Fruit fly (Drosophila melanogaster): ENCODE data around the gene cmb.

Gene cmb

DNA sequence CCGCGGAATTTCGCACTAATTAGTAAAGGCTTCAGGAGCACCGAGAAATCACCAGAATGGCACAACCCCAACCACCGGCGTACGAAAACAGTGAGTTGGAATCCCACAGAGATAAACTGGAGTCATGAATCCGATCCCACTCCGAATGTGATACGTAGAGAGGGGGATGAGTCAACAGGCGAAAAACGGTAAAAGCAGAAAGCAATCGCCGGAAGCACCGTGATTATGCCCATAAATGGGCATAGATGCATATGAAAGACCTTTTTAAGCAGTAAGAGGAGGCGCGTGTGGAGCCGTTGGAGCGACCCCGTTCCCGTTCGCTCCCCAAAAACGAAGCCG is 29.5 kb upstream of the cmb start:
- TF ChIP-seq HLH106 (tag; optimal IDR thresholded peaks at IDR 0.05) (no peak), dmrt93B (GFP tag; optimal IDR thresholded peaks at IDR 0.05) (no peak), Rel (GFP tag; optimal IDR thresholded peaks at IDR 0.05) (no peak), Rel (tag; optimal IDR thresholded peaks at IDR 0.05) (no peak), Dfd (GFP tag; optimal IDR thresholded peaks at IDR 0.05) (no peak), Sp1 (GFP tag; optimal IDR thresholded peaks at IDR 0.05) (no peak), Abd-B (GFP tag; optimal IDR thresholded peaks at IDR 0.05) (no peak), fru (GFP tag; optimal IDR thresholded peaks at IDR 0.05) (no peak), jim (GFP tag; optimal IDR thresholded peaks at IDR 0.05) (no peak), sage (GFP tag; optimal IDR thresholded peaks at IDR 0.05) (no peak), foxo (GFP tag; optimal IDR thresholded peaks at IDR 0.05) (no peak), Dif (GFP tag; optimal IDR thresholded peaks at IDR 0.05; ENCODE audit: partially characterized antibody) (no peak)

DNA sequence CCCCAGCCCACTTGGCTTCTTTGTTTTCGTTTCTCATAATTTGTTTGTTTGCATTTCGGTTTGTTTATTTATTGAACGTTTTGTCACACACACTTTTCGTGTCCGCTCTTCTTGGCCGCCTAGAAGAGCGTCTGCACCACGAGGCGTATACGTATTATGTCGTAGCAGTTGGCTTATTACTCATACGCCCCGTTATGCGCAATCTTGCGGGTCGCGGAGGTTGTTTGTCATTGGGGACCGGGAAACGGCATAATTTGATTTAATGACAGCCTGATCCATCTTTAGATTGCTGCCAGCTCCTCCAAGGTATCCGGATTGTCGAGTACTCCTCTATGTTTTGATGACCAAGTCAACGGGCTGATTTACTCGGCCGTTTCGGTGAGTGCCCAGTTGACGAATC is 22.2 kb upstream of the cmb start:
- TF ChIP-seq Jra (GFP tag; optimal IDR thresholded peaks at IDR 0.05) (no peak), Rel (GFP tag; optimal IDR thresholded peaks at IDR 0.05) (no peak), Rel (tag; optimal IDR thresholded peaks at IDR 0.05) (no peak), dmrt93B (GFP tag; optimal IDR thresholded peaks at IDR 0.05) (no peak), HLH106 (tag; optimal IDR thresholded peaks at IDR 0.05) (no peak), rgr (GFP tag; optimal IDR thresholded peaks at IDR 0.05) (no peak), GATAd (GFP tag; optimal IDR thresholded peaks at IDR 0.05) (no peak), fru (GFP tag; optimal IDR thresholded peaks at IDR 0.05) (no peak), dl (GFP tag; optimal IDR thresholded peaks at IDR 0.05; ENCODE audit: insufficient read depth in 1 of 2, partially characterized antibody in 2 of 2) (no peak), woc (GFP tag; optimal IDR thresholded peaks at IDR 0.05) (no peak), CG9705 (GFP tag; optimal IDR thresholded peaks at IDR 0.05) (no peak), br (GFP tag; optimal IDR thresholded peaks at IDR 0.05) (no peak), usp (GFP tag; optimal IDR thresholded peaks at IDR 0.05) (no peak), lola (GFP tag; optimal IDR thresholded peaks at IDR 0.05) (no peak), jim (GFP tag; optimal IDR thresholded peaks at IDR 0.05) (no peak), Sp1 (GFP tag; optimal IDR thresholded peaks at IDR 0.05) (no peak), Mio (GFP tag; optimal IDR thresholded peaks at IDR 0.05) (no peak), foxo (GFP tag; optimal IDR thresholded peaks at IDR 0.05) (no peak)

DNA sequence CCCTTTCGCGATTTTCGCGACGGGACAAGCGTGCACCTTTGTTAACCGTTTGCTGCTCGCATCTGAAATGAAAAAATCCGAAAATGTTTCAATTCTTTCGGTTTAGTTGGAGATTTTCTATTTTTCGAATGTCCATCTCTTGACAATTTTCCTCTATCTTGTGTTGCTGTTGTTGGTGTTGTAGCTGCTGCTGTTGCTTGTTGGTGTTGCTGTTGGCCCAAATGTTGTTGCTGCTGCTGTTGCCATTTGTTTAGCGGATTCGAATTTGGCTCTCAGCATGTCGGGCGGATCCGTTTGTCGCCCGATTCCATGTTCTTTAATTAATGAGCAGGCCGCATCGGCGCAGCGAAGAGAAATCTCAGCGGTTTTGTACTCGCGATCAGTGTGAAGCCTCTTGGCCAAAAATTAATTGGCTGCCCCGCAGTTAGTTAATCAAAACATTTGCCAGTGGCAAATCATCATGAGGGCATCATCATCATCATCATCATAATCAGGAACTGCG is 20.1 kb upstream of the cmb start, which contains the start of gene CG32121:
Gene CG32121, minus strand, starts transcription at position 51 of the 502 bp plus-strand sequence.
- TF ChIP-seq ey (GFP tag; optimal IDR thresholded peaks at IDR 0.05) (no peak), Rel (GFP tag; optimal IDR thresholded peaks at IDR 0.05) (no peak), Rel (tag; optimal IDR thresholded peaks at IDR 0.05) (no peak), Dif (GFP tag; optimal IDR thresholded peaks at IDR 0.05; ENCODE audit: partially characterized antibody) (no peak), sv (GFP tag; optimal IDR thresholded peaks at IDR 0.05) (no peak), Hr83 (GFP tag; optimal IDR thresholded peaks at IDR 0.05; ENCODE audit: poor library complexity, severe bottlenecking) (no peak), fru (GFP tag; optimal IDR thresholded peaks at IDR 0.05) (no peak), dmrt93B (GFP tag; optimal IDR thresholded peaks at IDR 0.05) (no peak), psq (GFP tag; optimal IDR thresholded peaks at IDR 0.05) (no peak), Mio (GFP tag; optimal IDR thresholded peaks at IDR 0.05) (no peak), rgr (GFP tag; optimal IDR thresholded peaks at IDR 0.05) (no peak), foxo (GFP tag; optimal IDR thresholded peaks at IDR 0.05) (no peak), N (GFP tag; optimal IDR thresholded peaks at IDR 0.05) (no peak), usp (GFP tag; optimal IDR thresholded peaks at IDR 0.05) (no peak), OdsH (GFP tag; optimal IDR thresholded peaks at IDR 0.05) (no peak), CG9705 (GFP tag; optimal IDR thresholded peaks at IDR 0.05) (no peak), sage (GFP tag; optimal IDR thresholded peaks at IDR 0.05) (no peak)

DNA sequence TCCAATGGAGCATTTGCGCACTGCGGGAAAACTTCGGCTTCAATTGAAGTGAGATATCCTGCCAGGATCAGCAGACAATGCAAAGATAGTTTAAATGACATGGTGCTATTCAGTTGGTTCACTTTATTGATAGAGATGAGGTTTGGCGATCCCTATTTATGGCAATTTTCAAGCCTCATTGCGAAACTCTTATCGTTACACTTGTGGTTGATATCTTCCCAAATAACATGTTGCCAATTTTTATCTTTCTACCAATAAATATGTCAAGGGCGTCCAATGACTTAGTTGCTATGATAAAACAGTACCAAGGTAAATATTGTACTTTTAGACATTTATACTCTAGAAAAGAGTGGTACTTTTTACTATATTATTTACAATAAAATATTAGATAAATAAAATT is 18.3 kb upstream of the cmb start, which contains the start of gene CG33263:
Gene CG33263, minus strand, starts transcription at position 101 of the 400 bp plus-strand sequence.
- TF ChIP-seq Hnf4 (GFP tag; optimal IDR thresholded peaks at IDR 0.05), result no peak
- no peak for TF ChIP-seq foxo (GFP tag; optimal IDR thresholded peaks at IDR 0.05)
- TF ChIP-seq Myc (optimal IDR thresholded peaks at IDR 0.05), result no peak
- TF ChIP-seq woc (GFP tag; optimal IDR thresholded peaks at IDR 0.05), result no peak
- no peak for TF ChIP-seq pan (optimal IDR thresholded peaks at IDR 0.05)
- no peak for TF ChIP-seq dsf (GFP tag; optimal IDR thresholded peaks at IDR 0.05; ENCODE audit: borderline replicate concordance)
- no peak for TF ChIP-seq GATAd (GFP tag; optimal IDR thresholded peaks at IDR 0.05)
- no peak for TF ChIP-seq Hr78 (GFP tag; optimal IDR thresholded peaks at IDR 0.05)
- no peak for TF ChIP-seq CG9705 (GFP tag; optimal IDR thresholded peaks at IDR 0.05)
- no peak for TF ChIP-seq Jra (GFP tag; optimal IDR thresholded peaks at IDR 0.05)
- no peak for TF ChIP-seq rgr (GFP tag; optimal IDR thresholded peaks at IDR 0.05)
- TF ChIP-seq Mio (GFP tag; optimal IDR thresholded peaks at IDR 0.05), result no peak
- TF ChIP-seq Rel (GFP tag; optimal IDR thresholded peaks at IDR 0.05), result no peak
- no peak for TF ChIP-seq Rel (tag; optimal IDR thresholded peaks at IDR 0.05)

All from whole organism, wandering third instar larva.